Fruit fly (Drosophila melanogaster) whole organism, embryonic: ENCODE results near the gene eya.

Source experiments
- Blimp-1 ChIP-seq: fragments of 200-800 bp; sonication (Bioruptor generic); optimal IDR thresholded peaks from 3 replicates; lab custom pipeline; 2018; ENCODE audit warnings: missing biosample characterization, missing genetic modification characterization, mild to moderate bottlenecking, moderate library complexity, missing genetic modification reagents
- CG10209 ChIP-seq: fragments of 200-800 bp; sonication (Bioruptor generic); optimal IDR thresholded peaks from 3 replicates; lab custom pipeline; 2017; ENCODE audit warnings: missing biosample characterization, mild to moderate bottlenecking, missing genetic modification characterization, missing genetic modification reagents
- CG10267 ChIP-seq: fragments of 200-800 bp; sonication (Bioruptor generic); optimal IDR thresholded peaks from 2 replicates; lab custom pipeline; 2018; ENCODE audit warnings: missing biosample characterization, mild to moderate bottlenecking, missing genetic modification characterization, moderate library complexity
- CG10565 ChIP-seq: fragments of 200-800 bp; sonication (Bioruptor generic); optimal IDR thresholded peaks from 3 replicates; lab custom pipeline; 2016; ENCODE audit warnings: missing biosample characterization, mild to moderate bottlenecking, missing genetic modification characterization
- CG11504 ChIP-seq: fragments of 200-800 bp; sonication (Bioruptor generic); optimal IDR thresholded peaks from 3 replicates; lab custom pipeline; 2019; ENCODE audit warnings: missing biosample characterization, mild to moderate bottlenecking, missing genetic modification characterization, moderate library complexity
- CG12391 ChIP-seq: fragments of 200-800 bp; sonication (Bioruptor generic); optimal IDR thresholded peaks from 3 replicates; lab custom pipeline; 2018; ENCODE audit warnings: missing biosample characterization, mild to moderate bottlenecking, missing genetic modification characterization, moderate library complexity
- CG14667 ChIP-seq: fragments of 200-800 bp; sonication (Bioruptor generic); IDR thresholded peaks from 2 replicates; pipeline ENCODE4 v1.3.6; 2022; ENCODE audit warnings: missing biosample characterization, missing genetic modification characterization
- CG15479 ChIP-seq: fragments of 200-800 bp; sonication (Bioruptor generic); optimal IDR thresholded peaks from 3 replicates; lab custom pipeline; 2019; ENCODE audit warnings: missing biosample characterization, mild to moderate bottlenecking, missing genetic modification characterization, moderate library complexity
- CG15696 ChIP-seq: fragments of 200-800 bp; sonication (Bioruptor generic); optimal IDR thresholded peaks from 2 replicates; lab custom pipeline; 2019; ENCODE audit warnings: missing biosample characterization, mild to moderate bottlenecking, missing genetic modification characterization, moderate library complexity
- CG17359 ChIP-seq: fragments of 200-800 bp; sonication (Bioruptor generic); optimal IDR thresholded peaks from 3 replicates; lab custom pipeline; 2018; ENCODE audit warnings: missing biosample characterization, mild to moderate bottlenecking, missing genetic modification characterization, moderate library complexity
- CG17568 ChIP-seq: fragments of 200-800 bp; sonication (Bioruptor generic); optimal IDR thresholded peaks from 2 replicates; lab custom pipeline; 2018; ENCODE audit warnings: missing biosample characterization, mild to moderate bottlenecking, missing genetic modification characterization, moderate library complexity
- CG18262 ChIP-seq: fragments of 200-800 bp; optimal IDR thresholded peaks from 3 replicates; lab custom pipeline; 2019; ENCODE audit warnings: missing biosample characterization, mild to moderate bottlenecking, missing genetic modification characterization, moderate library complexity
- CG1832 ChIP-seq: fragments of 200-800 bp; sonication (Bioruptor generic); optimal IDR thresholded peaks from 2 replicates; lab custom pipeline; 2017; ENCODE audit warnings: missing biosample characterization, mild to moderate bottlenecking, missing genetic modification characterization, inconsistent platforms
- CG2889 ChIP-seq: fragments of 200-800 bp; sonication (Bioruptor generic); IDR thresholded peaks from 3 replicates; pipeline ENCODE4 v1.3.6; 2022; ENCODE audit warnings: missing biosample characterization, missing genetic modification characterization
- CG34376 ChIP-seq: fragments of 200-800 bp; sonication (Bioruptor generic); optimal IDR thresholded peaks from 2 replicates; lab custom pipeline; 2018; ENCODE audit warnings: missing biosample characterization, mild to moderate bottlenecking, missing genetic modification characterization
- CG4424 ChIP-seq: fragments of 200-800 bp; sonication (Bioruptor generic); optimal IDR thresholded peaks from 3 replicates; lab custom pipeline; 2016; ENCODE audit warnings: missing biosample characterization, missing genetic modification characterization
- CG6254 ChIP-seq: fragments of 200-800 bp; sonication (Bioruptor generic); optimal IDR thresholded peaks from 3 replicates; lab custom pipeline; 2017; ENCODE audit warnings: mild to moderate bottlenecking, missing biosample characterization, missing genetic modification reagents, missing genetic modification characterization
- CG6689 ChIP-seq: fragments of 200-800 bp; sonication (Bioruptor generic); IDR thresholded peaks from 2 replicates; pipeline ENCODE4 v1.3.6; 2022; ENCODE audit warnings: missing biosample characterization, missing genetic modification characterization
- CG6791 ChIP-seq: fragments of 200-800 bp; sonication (Bioruptor generic); IDR thresholded peaks from 3 replicates; pipeline ENCODE4 v1.3.6; 2022; ENCODE audit warnings: missing biosample characterization, missing genetic modification characterization; ENCODE audit not compliant: partially characterized antibody
- CG9437 ChIP-seq: fragments of 200-800 bp; sonication (Bioruptor generic); optimal IDR thresholded peaks from 2 replicates; lab custom pipeline; 2018; ENCODE audit warnings: missing biosample characterization, mild to moderate bottlenecking, missing genetic modification characterization
- D19A ChIP-seq: fragments of 200-800 bp; optimal IDR thresholded peaks from 3 replicates; lab custom pipeline; 2019; ENCODE audit warnings: missing biosample characterization, mild to moderate bottlenecking, missing genetic modification characterization, moderate library complexity
- D19B ChIP-seq: fragments of 200-800 bp; sonication (Bioruptor generic); optimal IDR thresholded peaks from 2 replicates; lab custom pipeline; 2017; ENCODE audit warnings: missing biosample characterization, mild to moderate bottlenecking, missing genetic modification characterization
- Kr ChIP-seq: fragments of 200-800 bp; sonication (Bioruptor generic); optimal IDR thresholded peaks from 2 replicates; lab custom pipeline; 2017; ENCODE audit warnings: missing biosample characterization, mild to moderate bottlenecking, missing genetic modification characterization
- PHDP ChIP-seq: fragments of 200-800 bp; sonication (Bioruptor generic); optimal IDR thresholded peaks from 3 replicates; lab custom pipeline; 2018; ENCODE audit warnings: missing biosample characterization, mild to moderate bottlenecking, missing genetic modification characterization, moderate library complexity
- Poxn ChIP-seq: fragments of 200-800 bp; sonication (Bioruptor generic); IDR thresholded peaks from 2 replicates; pipeline ENCODE4 v1.3.6; 2022; ENCODE audit warnings: missing biosample characterization, missing genetic modification characterization
- Xbp1 ChIP-seq: fragments of 200-800 bp; sonication (Bioruptor generic); optimal IDR thresholded peaks from 3 replicates; lab custom pipeline; 2016; ENCODE audit warnings: missing biosample characterization, mild to moderate bottlenecking, missing genetic modification characterization
- ab ChIP-seq: fragments of 200-800 bp; sonication (Bioruptor generic); optimal IDR thresholded peaks from 2 replicates; lab custom pipeline; 2016; ENCODE audit warnings: missing biosample characterization, missing genetic modification characterization
- amos ChIP-seq: fragments of 200-800 bp; sonication (Bioruptor generic); IDR thresholded peaks from 2 replicates; pipeline ENCODE4 v1.3.6; 2022; ENCODE audit warnings: missing biosample characterization, missing genetic modification characterization; ENCODE audit not compliant: partially characterized antibody
- chinmo ChIP-seq: fragments of 200-800 bp; sonication (Bioruptor generic); IDR thresholded peaks from 4 replicates; pipeline ENCODE4 v1.3.6; 2022; ENCODE audit warnings: missing biosample characterization, missing genetic modification characterization; ENCODE audit not compliant: partially characterized antibody
- crol ChIP-seq: fragments of 200-800 bp; sonication (Bioruptor generic); IDR thresholded peaks from 2 replicates; pipeline ENCODE4 v1.3.6; 2022; ENCODE audit warnings: missing biosample characterization, missing genetic modification characterization
- crp ChIP-seq, 2 experiments: fragments of 200-800 bp; sonication (Bioruptor generic); optimal IDR thresholded peaks; 2 replicates in 1 of 2; 3 replicates in 1 of 2; lab custom pipeline; 2017; ENCODE audit warnings: missing biosample characterization in 2 of 2, missing genetic modification characterization in 2 of 2, mild to moderate bottlenecking in 1 of 2, moderate library complexity in 1 of 2
- dysf ChIP-seq: fragments of 200-800 bp; sonication (Bioruptor generic); IDR thresholded peaks from 3 replicates; pipeline ENCODE4 v1.3.6; 2022; ENCODE audit warnings: missing biosample characterization, missing genetic modification characterization
- fd96Cb ChIP-seq: fragments of 200-800 bp; sonication (Bioruptor generic); optimal IDR thresholded peaks from 2 replicates; lab custom pipeline; 2018; ENCODE audit warnings: missing biosample characterization, mild to moderate bottlenecking, missing genetic modification characterization, moderate library complexity
- ftz-f1 ChIP-seq: fragments of 200-800 bp; sonication (Bioruptor generic); optimal IDR thresholded peaks from 2 replicates; lab custom pipeline; 2016; ENCODE audit warnings: missing biosample characterization, missing genetic modification characterization
- gcm ChIP-seq: fragments of 200-800 bp; sonication (Bioruptor generic); optimal IDR thresholded peaks from 2 replicates; lab custom pipeline; 2019; ENCODE audit warnings: missing biosample characterization, mild to moderate bottlenecking, missing genetic modification characterization, moderate library complexity
- inv ChIP-seq: fragments of 200-800 bp; sonication (Bioruptor generic); IDR thresholded peaks from 2 replicates; pipeline ENCODE4 v1.3.6; 2022; ENCODE audit warnings: missing biosample characterization, missing genetic modification characterization; ENCODE audit not compliant: partially characterized antibody
- lov ChIP-seq, 2 experiments: fragments of 200-800 bp in 1 of 2; fragments of >200 bp in 1 of 2; sonication (Bioruptor generic) in 1 of 2; IDR thresholded peaks in 1 of 2; optimal IDR thresholded peaks in 1 of 2; 2 replicates in 1 of 2; 3 replicates in 1 of 2; pipeline versions ENCODE4 v1.3.6 to Lab custom; 2017 to 2022; ENCODE audit warnings: missing biosample characterization in 1 of 2, missing genetic modification characterization in 1 of 2
- pho ChIP-seq: fragments of 200-800 bp; sonication (Bioruptor generic); optimal IDR thresholded peaks from 2 replicates; lab custom pipeline; 2016; ENCODE audit warnings: missing biosample characterization, missing genetic modification characterization
- prd ChIP-seq, 3 experiments: fragments of >200 bp in 2 of 3; fragments of 200-800 bp in 1 of 3; sonication (Bioruptor generic) in 1 of 3; optimal IDR thresholded peaks in 2 of 3; IDR thresholded peaks in 1 of 3; 2 replicates in 2 of 3; 3 replicates in 1 of 3; pipeline versions ENCODE4 v1.3.6 to Lab custom; 2017 to 2022; ENCODE audit warnings: missing biosample characterization in 1 of 3, missing genetic modification characterization in 1 of 3
- sens ChIP-seq: fragments of 200-800 bp; sonication (Bioruptor generic); peaks from one replicate; lab custom pipeline; 2016; ENCODE audit warnings: missing biosample characterization, missing genetic modification characterization
- sob ChIP-seq: fragments of 200-800 bp; sonication (Bioruptor generic); IDR thresholded peaks from 2 replicates; pipeline ENCODE4 v1.3.6; 2022; ENCODE audit warnings: missing biosample characterization, missing genetic modification characterization
- sug ChIP-seq: fragments of 200-800 bp; optimal IDR thresholded peaks from 2 replicates; lab custom pipeline; 2019; ENCODE audit warnings: missing biosample characterization, mild to moderate bottlenecking, missing genetic modification characterization, moderate library complexity
- tgo ChIP-seq: fragments of 200-800 bp; sonication (Bioruptor generic); IDR thresholded peaks from 3 replicates; pipeline ENCODE4 v1.3.6; 2022; ENCODE audit warnings: missing biosample characterization, missing genetic modification characterization
- toy ChIP-seq: fragments of 200-800 bp; sonication (Bioruptor generic); IDR thresholded peaks from 2 replicates; pipeline ENCODE4 v1.3.6; 2022; ENCODE audit warnings: missing biosample characterization, missing genetic modification characterization
- zen ChIP-seq: fragments of 200-800 bp; sonication (Bioruptor generic); optimal IDR thresholded peaks from 3 replicates; lab custom pipeline; 2018; ENCODE audit warnings: missing biosample characterization, mild to moderate bottlenecking, missing genetic modification characterization, moderate library complexity

eya gene

DNA sequence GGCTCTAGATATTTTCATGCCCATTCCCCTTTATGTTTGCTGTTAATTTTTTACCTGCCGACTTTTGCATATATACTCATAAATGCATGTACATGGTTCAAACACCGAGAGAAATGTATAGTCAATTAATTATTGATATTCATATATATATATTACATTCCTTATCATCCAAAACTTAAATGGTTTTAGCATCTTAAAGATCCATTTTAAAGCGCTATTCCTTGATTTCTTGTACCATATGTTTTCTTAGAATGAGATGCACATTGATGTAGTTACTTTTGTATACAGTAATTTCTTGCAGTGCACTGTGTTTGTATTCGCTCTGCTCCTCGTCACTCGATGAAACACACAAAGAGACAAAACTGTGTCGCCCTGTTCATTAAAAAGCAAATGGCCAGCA, 38.1 kb downstream of the eya start (continued):
- TF ChIP-seq CG15696 (tag; lab: Kevin White, UChicago) = peak; percentile 19
- TF ChIP-seq Poxn = no peak
- peak; percentile 44 for TF ChIP-seq CG17359 (tag; lab: Kevin White, UChicago)
- peak; percentile 8 for TF ChIP-seq CG9437 (GFP tag; lab: Kevin White, UChicago)
- TF ChIP-seq ab = no peak
- TF ChIP-seq CG6254 = peak; percentile 28
- peak; percentile 32 for TF ChIP-seq D19A (tag; lab: Kevin White, UChicago)
- TF ChIP-seq CG11504 = peak; percentile 62
- TF ChIP-seq ftz-f1 (GFP tag; lab: Kevin White, UChicago) = no peak
- peak; percentile 46 for TF ChIP-seq CG12391 (tag; lab: Kevin White, UChicago)
- peak; percentile 26 for TF ChIP-seq CG10209 (GFP tag; lab: Kevin White, UChicago)
- no peak for TF ChIP-seq prd (optimal IDR thresholded peaks at IDR 0.05; lab: Kevin White, UChicago)
- TF ChIP-seq prd (GFP tag; IDR thresholded peaks at IDR 0.05; lab: Robert Waterston, UW) = peak; percentile 69; the same call in 2 of the 3 replicates
- TF ChIP-seq zen (tag; lab: Kevin White, UChicago) = peak; percentile 41
- TF ChIP-seq tgo (GFP tag; lab: Robert Waterston, UW) = no peak
- peak; percentile 19 for TF ChIP-seq fd96Cb
- no peak for TF ChIP-seq toy (GFP tag; lab: Robert Waterston, UW)
- no peak for TF ChIP-seq pho
- TF ChIP-seq PHDP (tag; lab: Kevin White, UChicago) = peak; percentile 24
- no peak for TF ChIP-seq inv (GFP tag; lab: Robert Waterston, UW)
- peak; percentile 51 for TF ChIP-seq CG18262
- 0 out of 3 replicates have a peak, but pooled peaks have one; percentile 37 for TF ChIP-seq dysf (GFP tag; lab: Robert Waterston, UW)
- no peak for TF ChIP-seq Kr (GFP tag; lab: Kevin White, UChicago)
- TF ChIP-seq CG10267 (tag; lab: Kevin White, UChicago) = peak; percentile 13
- TF ChIP-seq CG4424 (GFP tag; lab: Kevin White, UChicago) = peak; percentile 45
- peak; percentile 34 for TF ChIP-seq Xbp1 (GFP tag; lab: Kevin White, UChicago)
- peak; percentile 0 for TF ChIP-seq sens (GFP tag; lab: Kevin White, UChicago)
- no peak for TF ChIP-seq CG17568 (GFP tag; lab: Kevin White, UChicago)
- TF ChIP-seq, all 482 proteins: peak for 70

DNA sequence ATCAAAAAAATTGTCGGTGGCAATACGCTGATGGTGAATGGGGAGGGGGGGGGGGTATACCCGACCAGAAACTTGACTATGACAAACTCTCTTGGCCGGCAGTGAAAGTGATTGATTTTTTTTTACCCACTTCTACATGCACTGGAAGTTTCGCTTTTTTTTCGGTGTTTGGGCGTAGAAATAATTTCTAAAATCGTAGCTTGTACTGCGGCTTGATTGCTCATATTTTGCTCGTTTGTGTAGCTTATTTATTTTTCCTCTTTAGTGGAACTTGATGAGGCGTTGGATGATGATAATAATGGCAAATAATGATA, 43.1 kb downstream of the eya start:
- peak; percentile 81 for TF ChIP-seq Blimp-1 (GFP tag; lab: Kevin White, UChicago)
- TF ChIP-seq crol (GFP tag; lab: Robert Waterston, UW) = peak; percentile 37; the same call in 1 of the 2 replicates
- TF ChIP-seq lov (optimal IDR thresholded peaks at IDR 0.05; lab: Kevin White, UChicago) = no peak
- TF ChIP-seq lov (GFP tag; IDR thresholded peaks at IDR 0.05; lab: Robert Waterston, UW) = no peak

DNA sequence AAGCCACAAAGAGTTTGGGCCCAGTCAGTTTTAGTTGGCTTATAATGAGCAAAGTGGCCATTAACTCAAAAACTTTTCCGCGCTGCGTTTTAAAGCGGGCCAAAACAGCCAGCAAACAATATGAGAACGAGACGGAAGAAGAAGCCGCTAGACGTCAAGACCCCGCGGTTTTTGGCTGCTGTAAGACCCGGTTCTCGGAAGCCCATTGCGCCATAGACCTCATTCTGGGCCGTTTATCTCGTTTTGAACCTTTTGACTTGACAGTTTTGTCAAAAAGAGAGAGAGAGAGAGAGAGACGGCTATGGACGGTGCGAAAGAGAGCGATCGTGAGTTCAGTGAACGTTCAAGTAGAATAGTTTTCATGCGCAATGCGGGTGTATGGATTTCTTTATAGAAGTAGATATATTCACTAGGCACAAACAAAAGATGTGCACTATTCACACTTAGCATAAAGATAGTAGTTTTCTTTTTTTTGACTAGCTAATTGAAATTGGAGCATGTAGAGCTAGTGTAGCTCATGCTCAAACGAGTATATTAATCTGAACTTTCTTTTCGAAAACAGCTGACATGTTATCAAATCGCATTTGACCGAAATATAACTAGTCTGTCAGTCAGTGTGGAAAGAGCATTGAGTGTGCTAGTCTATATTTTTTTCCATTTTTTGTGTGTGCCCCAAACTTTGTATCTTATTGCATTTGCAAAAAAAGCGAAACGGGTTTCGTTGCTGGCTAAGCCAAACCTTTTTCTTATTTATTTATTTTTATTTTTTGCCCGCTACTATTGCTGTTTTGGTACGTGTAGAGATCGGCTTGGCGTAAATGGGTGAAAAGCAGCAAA, 43.7 kb downstream of the eya start:
- TF ChIP-seq CG10565 (GFP tag; lab: Kevin White, UChicago) (no peak), sug (tag; lab: Kevin White, UChicago) (no peak), crp (GFP tag; optimal IDR thresholded peaks at IDR 0.05; lab: Kevin White, UChicago) (no peak), sob (GFP tag; lab: Robert Waterston, UW) (0 out of 2 replicates have a peak, but pooled peaks have one; percentile 8), CG6791 (GFP tag; lab: Robert Waterston, UW) (0 out of 3 replicates have a peak, but pooled peaks have one; percentile 38), CG34376 (GFP tag; lab: Kevin White, UChicago) (no peak), D19B (no peak), CG6689 (GFP tag; lab: Robert Waterston, UW) (no peak), CG2889 (no peak), chinmo (GFP tag; lab: Robert Waterston, UW) (0 out of 4 replicates have a peak, but pooled peaks have one; percentile 23), CG1832 (GFP tag; lab: Kevin White, UChicago) (peak; percentile 37), CG14667 (GFP tag; lab: Robert Waterston, UW) (no peak), gcm (GFP tag; lab: Kevin White, UChicago) (peak; percentile 55), CG15479 (GFP tag; lab: Kevin White, UChicago) (peak; percentile 20), amos (GFP tag; lab: Robert Waterston, UW) (no peak)
